Fruit fly (Drosophila melanogaster) whole organism, embryonic: ENCODE data around the gene Obp84a.

Experiments
- Atf6 ChIP-seq: fragments of 200-800 bp; sonication (Bioruptor generic); IDR thresholded peaks from 2 replicates; pipeline ENCODE4 v1.3.6; 2022; ENCODE audit warnings: missing biosample characterization, missing genetic modification characterization
- Awh ChIP-seq: fragments of 200-800 bp; sonication (Bioruptor generic); IDR thresholded peaks from 2 replicates; pipeline ENCODE4, ENCODE4 v1.3.6; 2022; ENCODE audit warnings: missing biosample characterization, missing genetic modification characterization
- Bgb ChIP-seq: fragments of 200-800 bp; sonication (Bioruptor generic); IDR thresholded peaks from 2 replicates; pipeline ENCODE4 v1.3.6; 2022; ENCODE audit warnings: missing biosample characterization, missing genetic modification characterization; ENCODE audit not compliant: partially characterized antibody
- C15 ChIP-seq: fragments of 200-800 bp; sonication (Bioruptor generic); IDR thresholded peaks from 3 replicates; pipeline ENCODE4 v1.3.6; 2022; ENCODE audit warnings: missing biosample characterization, missing genetic modification characterization
- CG10209 ChIP-seq: fragments of 200-800 bp; sonication (Bioruptor generic); optimal IDR thresholded peaks from 3 replicates; lab custom pipeline; 2017; ENCODE audit warnings: missing biosample characterization, mild to moderate bottlenecking, missing genetic modification characterization, missing genetic modification reagents
- CG11085 ChIP-seq: fragments of 200-800 bp; sonication (Bioruptor generic); IDR thresholded peaks from 2 replicates; pipeline ENCODE4 v1.3.6; 2022; ENCODE audit warnings: missing biosample characterization, missing genetic modification characterization
- CG12155 ChIP-seq: fragments of 200-800 bp; sonication (Bioruptor generic); optimal IDR thresholded peaks from 3 replicates; lab custom pipeline; 2016; ENCODE audit warnings: missing biosample characterization, missing genetic modification characterization
- CG12299 ChIP-seq: fragments of 200-800 bp; sonication (Bioruptor generic); optimal IDR thresholded peaks from 2 replicates; lab custom pipeline; 2018; ENCODE audit warnings: missing biosample characterization, mild to moderate bottlenecking, missing genetic modification characterization
- CG17385 ChIP-seq: fragments of 200-800 bp; sonication (Bioruptor generic); optimal IDR thresholded peaks from 3 replicates; lab custom pipeline; 2018; ENCODE audit warnings: missing biosample characterization, mild to moderate bottlenecking, missing genetic modification characterization
- CG2129 ChIP-seq: fragments of 200-800 bp; sonication (Bioruptor generic); IDR thresholded peaks from 2 replicates; pipeline ENCODE4 v1.3.6; 2022; ENCODE audit warnings: missing biosample characterization, missing genetic modification characterization; ENCODE audit not compliant: partially characterized antibody
- CG2202 ChIP-seq: fragments of 200-800 bp; sonication (Bioruptor generic); optimal IDR thresholded peaks from 2 replicates; lab custom pipeline; 2018; ENCODE audit warnings: missing biosample characterization, mild to moderate bottlenecking, missing genetic modification characterization
- CG2875 ChIP-seq: fragments of 200-800 bp; sonication (Bioruptor generic); optimal IDR thresholded peaks from 2 replicates; lab custom pipeline; 2017; ENCODE audit warnings: missing biosample characterization, mild to moderate bottlenecking, missing genetic modification characterization, missing genetic modification reagents
- CG30431 ChIP-seq: fragments of 200-800 bp; sonication (Bioruptor generic); optimal IDR thresholded peaks from 2 replicates; lab custom pipeline; 2017; ENCODE audit warnings: missing biosample characterization, missing genetic modification characterization
- CG3281 ChIP-seq: fragments of 200-800 bp; sonication (Bioruptor generic); optimal IDR thresholded peaks from 3 replicates; lab custom pipeline; 2017; ENCODE audit warnings: missing biosample characterization, mild to moderate bottlenecking, missing genetic modification characterization
- CG6254 ChIP-seq: fragments of 200-800 bp; sonication (Bioruptor generic); optimal IDR thresholded peaks from 3 replicates; lab custom pipeline; 2017; ENCODE audit warnings: mild to moderate bottlenecking, missing biosample characterization, missing genetic modification reagents, missing genetic modification characterization
- CG6683 ChIP-seq: fragments of 200-800 bp; sonication (Bioruptor generic); optimal IDR thresholded peaks from 2 replicates; lab custom pipeline; 2017; ENCODE audit warnings: missing biosample characterization, mild to moderate bottlenecking, missing genetic modification characterization, missing genetic modification reagents
- CG8388 ChIP-seq: fragments of 200-800 bp; sonication (Bioruptor generic); optimal IDR thresholded peaks from 2 replicates; lab custom pipeline; 2019; ENCODE audit warnings: missing biosample characterization, mild to moderate bottlenecking, missing genetic modification characterization, moderate library complexity
- CG8944 ChIP-seq: fragments of 200-800 bp; sonication (Bioruptor generic); optimal IDR thresholded peaks from 3 replicates; lab custom pipeline; 2016; ENCODE audit warnings: missing biosample characterization, missing genetic modification characterization
- CG9797 ChIP-seq: fragments of 200-800 bp; sonication (Bioruptor generic); optimal IDR thresholded peaks from 3 replicates; lab custom pipeline; 2018; ENCODE audit warnings: missing biosample characterization, mild to moderate bottlenecking, missing genetic modification characterization
- CG9932 ChIP-seq: fragments of 200-800 bp; sonication (Bioruptor generic); IDR thresholded peaks from 2 replicates; pipeline ENCODE4 v1.3.6; 2022; ENCODE audit warnings: missing biosample characterization, missing genetic modification characterization
- Doc2 ChIP-seq: fragments of 200-800 bp; sonication (Bioruptor generic); IDR thresholded peaks from 2 replicates; pipeline ENCODE4 v1.3.6; 2022; ENCODE audit warnings: missing biosample characterization, missing genetic modification characterization
- E2f1 ChIP-seq: fragments of 200-800 bp; sonication (Bioruptor generic); IDR thresholded peaks from 2 replicates; pipeline ENCODE4 v1.3.6; 2022; ENCODE audit warnings: missing biosample characterization, missing genetic modification characterization
- H2.0 ChIP-seq: fragments of 200-800 bp; sonication (Bioruptor generic); IDR thresholded peaks from 2 replicates; pipeline ENCODE4 v1.3.6; 2022; ENCODE audit warnings: missing biosample characterization, missing genetic modification characterization
- Hmr ChIP-seq: fragments of 200-800 bp; sonication (Bioruptor generic); optimal IDR thresholded peaks from 3 replicates; lab custom pipeline; 2017; ENCODE audit warnings: mild to moderate bottlenecking, missing biosample characterization, missing genetic modification reagents, missing genetic modification characterization
- Kr ChIP-seq: fragments of 200-800 bp; sonication (Bioruptor generic); optimal IDR thresholded peaks from 2 replicates; lab custom pipeline; 2017; ENCODE audit warnings: missing biosample characterization, mild to moderate bottlenecking, missing genetic modification characterization
- MESR4 ChIP-seq: fragments of 200-800 bp; sonication (Bioruptor generic); optimal IDR thresholded peaks from 2 replicates; lab custom pipeline; 2018; ENCODE audit warnings: missing biosample characterization, mild to moderate bottlenecking, missing genetic modification characterization, moderate library complexity
- Med ChIP-seq: fragments of 200-800 bp; sonication (Bioruptor generic); peaks from one replicate; lab custom pipeline; 2016; ENCODE audit warnings: missing biosample characterization, missing genetic modification characterization, mild to moderate bottlenecking, inconsistent platforms, moderate library complexity
- PHDP ChIP-seq: fragments of 200-800 bp; sonication (Bioruptor generic); optimal IDR thresholded peaks from 3 replicates; lab custom pipeline; 2018; ENCODE audit warnings: missing biosample characterization, mild to moderate bottlenecking, missing genetic modification characterization, moderate library complexity
- Ravus ChIP-seq: fragments of 200-800 bp; sonication (Bioruptor generic); IDR thresholded peaks from 2 replicates; pipeline ENCODE4 v1.3.6; 2022; ENCODE audit warnings: missing biosample characterization, missing genetic modification characterization
- Sox100B ChIP-seq: fragments of 200-800 bp; sonication (Bioruptor generic); optimal IDR thresholded peaks from 3 replicates; lab custom pipeline; 2018; ENCODE audit warnings: missing biosample characterization, mild to moderate bottlenecking, missing genetic modification characterization
- Ssrp ChIP-seq: fragments of 200-800 bp; sonication (Bioruptor generic); optimal IDR thresholded peaks from 2 replicates; lab custom pipeline; 2018; ENCODE audit warnings: missing biosample characterization, mild to moderate bottlenecking, missing genetic modification characterization, moderate library complexity
- chif ChIP-seq, 2 experiments: fragments of 200-800 bp; sonication (Bioruptor generic); optimal IDR thresholded peaks; 3 replicates each; lab custom pipeline; 2016; ENCODE audit warnings: missing biosample characterization in 2 of 2, missing genetic modification characterization in 2 of 2
- ci ChIP-seq: fragments of 200-800 bp; sonication (Bioruptor generic); IDR thresholded peaks from 3 replicates; pipeline ENCODE4 v1.3.6; 2022; ENCODE audit warnings: missing biosample characterization, missing genetic modification characterization
- esg ChIP-seq: fragments of 200-800 bp; sonication (Bioruptor generic); conservative IDR thresholded peaks from 2 replicates; pipeline ENCODE4 v1.3.6; 2022; ENCODE audit warnings: missing biosample characterization, missing genetic modification characterization
- fd64A ChIP-seq: fragments of 200-800 bp; sonication (Bioruptor generic); optimal IDR thresholded peaks from 3 replicates; lab custom pipeline; 2018; ENCODE audit warnings: missing biosample characterization, mild to moderate bottlenecking, missing genetic modification characterization
- gcm2 ChIP-seq: fragments of 200-800 bp; sonication (Bioruptor generic); optimal IDR thresholded peaks from 2 replicates; lab custom pipeline; 2016; ENCODE audit warnings: missing biosample characterization, missing genetic modification characterization
- gem ChIP-seq: fragments of 200-800 bp; sonication (Bioruptor generic); optimal IDR thresholded peaks from 2 replicates; lab custom pipeline; 2019; ENCODE audit warnings: missing biosample characterization, mild to moderate bottlenecking, missing genetic modification characterization, moderate library complexity
- gro ChIP-seq: fragments of 200-800 bp; sonication (Bioruptor generic); optimal IDR thresholded peaks from 2 replicates; lab custom pipeline; 2016; ENCODE audit warnings: missing biosample characterization, missing genetic modification characterization
- gsb-n ChIP-seq: fragments of 200-800 bp; sonication (Bioruptor generic); optimal IDR thresholded peaks from 3 replicates; lab custom pipeline; 2018; ENCODE audit warnings: missing biosample characterization, mild to moderate bottlenecking, missing genetic modification characterization
- hth ChIP-seq: fragments of >200 bp; optimal IDR thresholded peaks from 2 replicates; lab custom pipeline; 2017; ENCODE audit warnings: inconsistent platforms
- luna ChIP-seq: fragments of 200-800 bp; sonication (Bioruptor generic); optimal IDR thresholded peaks from 2 replicates; lab custom pipeline; 2016; ENCODE audit warnings: missing biosample characterization, missing genetic modification characterization
- oc ChIP-seq: fragments of 200-800 bp; sonication (Bioruptor generic); optimal IDR thresholded peaks from 2 replicates; lab custom pipeline; 2018; ENCODE audit warnings: missing biosample characterization, mild to moderate bottlenecking, missing genetic modification characterization, moderate library complexity
- org-1 ChIP-seq: fragments of 200-800 bp; sonication (Bioruptor generic); optimal IDR thresholded peaks from 2 replicates; lab custom pipeline; 2017; ENCODE audit warnings: missing biosample characterization, missing genetic modification characterization
- pita ChIP-seq: fragments of 200-800 bp; sonication (Bioruptor generic); optimal IDR thresholded peaks from 2 replicates; lab custom pipeline; 2017; ENCODE audit warnings: missing biosample characterization, mild to moderate bottlenecking, missing genetic modification characterization
- pnt ChIP-seq: fragments of 200-800 bp; sonication (Bioruptor generic); optimal IDR thresholded peaks from 3 replicates; lab custom pipeline; 2016; ENCODE audit warnings: missing biosample characterization, missing genetic modification characterization
- sim ChIP-seq: fragments of 200-800 bp; sonication (Bioruptor generic); IDR thresholded peaks from 2 replicates; pipeline ENCODE4 v1.3.6; 2022; ENCODE audit warnings: missing biosample characterization, missing genetic modification characterization
- sima ChIP-seq: fragments of 200-800 bp; sonication (Bioruptor generic); optimal IDR thresholded peaks from 2 replicates; lab custom pipeline; 2016; ENCODE audit warnings: missing biosample characterization, missing genetic modification characterization
- tna ChIP-seq: fragments of 200-800 bp; sonication (Bioruptor generic); IDR thresholded peaks from 2 replicates; pipeline ENCODE4 v1.3.6; 2022; ENCODE audit warnings: missing biosample characterization, missing genetic modification characterization; ENCODE audit not compliant: partially characterized antibody
- ttk ChIP-seq: fragments of 200-800 bp; sonication (Bioruptor generic); IDR thresholded peaks from 2 replicates; pipeline ENCODE4 v2.1.2; 2022; ENCODE audit warnings: missing biosample characterization, missing genetic modification characterization
- usp ChIP-seq: fragments of >200 bp; optimal IDR thresholded peaks from 2 replicates; lab custom pipeline; 2017; ENCODE audit warnings: missing biosample characterization, missing genetic modification characterization
- vvl ChIP-seq: fragments of 200-800 bp; sonication (Bioruptor generic); IDR thresholded peaks from 2 replicates; pipeline ENCODE4 v1.3.6; 2022; ENCODE audit warnings: missing biosample characterization, missing genetic modification characterization

Obp84a gene

dm6 chr3R:7249460-7249859, 2.3 kb downstream of the Obp84a start, which contains the start of the genes CG1227 and Dtwd2 (continued):
- TF ChIP-seq Hmr (GFP tag; lab: Kevin White, UChicago) = peak; percentile 92
- peak; percentile 50 for TF ChIP-seq MESR4
- no peak for TF ChIP-seq Doc2 (GFP tag; lab: Robert Waterston, UW)
- no peak for TF ChIP-seq CG6683
- TF ChIP-seq Awh = peak; percentile 95
- peak; percentile 46; the same call in 1 of the 2 replicates for TF ChIP-seq CG11085 (GFP tag; lab: Robert Waterston, UW)
- TF ChIP-seq CG9797 (GFP tag; lab: Kevin White, UChicago) = peak; percentile 19
- TF ChIP-seq Sox100B (GFP tag; lab: Kevin White, UChicago) = no peak
- TF ChIP-seq CG2875 (GFP tag; lab: Kevin White, UChicago) = no peak
- TF ChIP-seq CG30431 (GFP tag; lab: Kevin White, UChicago) = peak; percentile 26
- TF ChIP-seq sim (GFP tag; lab: Robert Waterston, UW) = peak; percentile 66; the same call in 1 of the 2 replicates
- TF ChIP-seq Ssrp = peak; percentile 92
- no peak for TF ChIP-seq CG12155
- TF ChIP-seq pita = no peak
- no peak for TF ChIP-seq CG2129 (GFP tag; lab: Robert Waterston, UW)
- peak; percentile 100 for TF ChIP-seq CG3281
- peak; percentile 83; the same call in 1 of the 3 replicates for TF ChIP-seq C15 (GFP tag; lab: Robert Waterston, UW)
- TF ChIP-seq Ravus (GFP tag; lab: Robert Waterston, UW) = peak; percentile 59
- peak; percentile 99 for TF ChIP-seq PHDP
- no peak for TF ChIP-seq luna (GFP tag; lab: Kevin White, UChicago)
- peak; percentile 89 for TF ChIP-seq CG9932 (GFP tag; lab: Robert Waterston, UW)
- peak; percentile 84 for TF ChIP-seq CG2202 (tag; lab: Kevin White, UChicago)
- TF ChIP-seq org-1 = peak; percentile 72
- TF ChIP-seq CG8944 = no peak
- TF ChIP-seq gsb-n (tag; lab: Kevin White, UChicago) = no peak
- TF ChIP-seq E2f1 (GFP tag; lab: Robert Waterston, UW) = peak; percentile 90
- TF ChIP-seq sima (GFP tag; lab: Kevin White, UChicago) = peak; percentile 49
- no peak for TF ChIP-seq gro (GFP tag; lab: Kevin White, UChicago)
- no peak for TF ChIP-seq hth (lab: Kevin White, UChicago)
- TF ChIP-seq ttk (GFP tag; lab: Robert Waterston, UW) = peak; percentile 91
- TF ChIP-seq ci (GFP tag; lab: Robert Waterston, UW) = peak; percentile 96
- TF ChIP-seq fd64A (GFP tag; lab: Kevin White, UChicago) = peak; percentile 41
- peak; percentile 93 for TF ChIP-seq Atf6 (GFP tag; lab: Robert Waterston, UW)
- peak; percentile 85 for TF ChIP-seq esg
- TF ChIP-seq CG10209 (GFP tag; lab: Kevin White, UChicago) = peak; percentile 87
- peak; percentile 35 to 50 for TF ChIP-seq chif (GFP tag; optimal IDR thresholded peaks at IDR 0.05; lab: Kevin White, UChicago)
- peak; percentile 43 for TF ChIP-seq gcm2
- peak; percentile 97 for TF ChIP-seq CG12299 (tag; lab: Kevin White, UChicago)
- TF ChIP-seq Bgb (GFP tag; lab: Robert Waterston, UW) = no peak
- peak; percentile 91 for TF ChIP-seq H2.0
- peak; percentile 54 for TF ChIP-seq CG6254
- TF ChIP-seq gem (tag; lab: Kevin White, UChicago) = peak; percentile 97
- peak; percentile 94 for TF ChIP-seq CG8388 (GFP tag; lab: Kevin White, UChicago)
- TF ChIP-seq CG17385 (GFP tag; lab: Kevin White, UChicago) = peak; percentile 88
- TF ChIP-seq pnt (GFP tag; lab: Kevin White, UChicago) = peak; percentile 14
- TF ChIP-seq Med (GFP tag; lab: Kevin White, UChicago) = peak; percentile 91
- peak; percentile 93 for TF ChIP-seq oc (tag; lab: Kevin White, UChicago)
- no peak for TF ChIP-seq tna (GFP tag; lab: Robert Waterston, UW)
- TF ChIP-seq usp = no peak
- TF ChIP-seq vvl (GFP tag; lab: Robert Waterston, UW) = no peak; the same call in 1 of the 2 replicates
- TF ChIP-seq Kr (GFP tag; lab: Kevin White, UChicago) = no peak
